Fruit fly (Drosophila melanogaster): ENCODE measurements around the gene Cyp6a18.

Cyp6a18 gene

dm6 chr3R:27478375-27478774 lies at the start of gene Cyp6a18:
Gene Cyp6a18 (plus strand): TSS chr3R:27478675.
- TF ChIP-seq noc (tag; optimal IDR thresholded peaks at IDR 0.05) = no peak

- TF ChIP-seq noc (tag; optimal IDR thresholded peaks at IDR 0.05) = no peak
These were observed 41.2 kb upstream of the Cyp6a18 start, which contains the start of gene side for dm6 chr3R:27437308-27437707. Gene side (minus strand): TSS chr3R:27437482.

dm6 chr3R:27438370-27438769 lies 40.1 kb upstream of the Cyp6a18 start:
- TF ChIP-seq noc (tag; optimal IDR thresholded peaks at IDR 0.05) = no peak

dm6 chr3R:27440012-27440411 lies 38.5 kb upstream of the Cyp6a18 start, which contains the start of gene CG43447:
Gene CG43447 (plus strand): TSS chr3R:27440312.
- TF ChIP-seq noc (tag; optimal IDR thresholded peaks at IDR 0.05) = no peak

- TF ChIP-seq noc (tag; optimal IDR thresholded peaks at IDR 0.05) = no peak
These were observed 37.8 kb upstream of the Cyp6a18 start, which contains the start of gene CG44290 for dm6 chr3R:27440628-27441027. Gene CG44290 (minus strand): TSS chr3R:27440944.

- no peak for TF ChIP-seq noc (tag; optimal IDR thresholded peaks at IDR 0.05)
These were observed 37.2 kb upstream of the Cyp6a18 start for dm6 chr3R:27441219-27441808.

- no peak for TF ChIP-seq noc (tag; optimal IDR thresholded peaks at IDR 0.05)
These were observed 35.9 kb upstream of the Cyp6a18 start for dm6 chr3R:27442483-27442979.

- no peak for TF ChIP-seq noc (tag; optimal IDR thresholded peaks at IDR 0.05)
These were observed 33.2 kb upstream of the Cyp6a18 start for dm6 chr3R:27445311-27445710.

dm6 chr3R:27462917-27463316 lies 15.6 kb upstream of the Cyp6a18 start:
- TF ChIP-seq noc (tag; optimal IDR thresholded peaks at IDR 0.05) = no peak

- TF ChIP-seq noc (tag; optimal IDR thresholded peaks at IDR 0.05) = no peak
These were observed 14.6 kb upstream of the Cyp6a18 start, which contains the start of gene CG13978 for dm6 chr3R:27463889-27464288. Gene CG13978 (plus strand): TSS chr3R:27464189.

- TF ChIP-seq noc (tag; optimal IDR thresholded peaks at IDR 0.05) = no peak
These were observed 968 bp upstream of the Cyp6a18 start for dm6 chr3R:27477507-27477906.

- no peak for TF ChIP-seq noc (tag; optimal IDR thresholded peaks at IDR 0.05)
These were observed 9.2 kb downstream of the Cyp6a18 start, which contains the start of gene Gr98a for dm6 chr3R:27487627-27488026. Gene Gr98a (plus strand): TSS chr3R:27487927.

dm6 chr3R:27497616-27498015 lies 19.1 kb downstream of the Cyp6a18 start:
- TF ChIP-seq noc (tag; optimal IDR thresholded peaks at IDR 0.05) = no peak

- no peak for TF ChIP-seq noc (tag; optimal IDR thresholded peaks at IDR 0.05)
These were observed 23.5 kb downstream of the Cyp6a18 start, which contains the start of gene CG43139 for dm6 chr3R:27501938-27502337. Gene CG43139 (minus strand): TSS chr3R:27502025.

dm6 chr3R:27502856-27503255 lies 24.4 kb downstream of the Cyp6a18 start, which contains the start of gene CG5402:
Gene CG5402 (minus strand): TSS chr3R:27502956.
- TF ChIP-seq noc (tag; optimal IDR thresholded peaks at IDR 0.05) = no peak

dm6 chr3R:27517157-27517556 lies 38.7 kb downstream of the Cyp6a18 start, which contains the start of gene CG13972:
Gene CG13972 (minus strand): TSS chr3R:27517257.
- TF ChIP-seq noc (tag; optimal IDR thresholded peaks at IDR 0.05) = no peak

dm6 chr3R:27519879-27520278 lies 41.4 kb downstream of the Cyp6a18 start:
- TF ChIP-seq noc (tag; optimal IDR thresholded peaks at IDR 0.05) = no peak

Data from whole organism, larva.